Worm (Caenorhabditis elegans): ENCODE measurements around the gene C47E8.4.

The C47E8.4 gene

DNA sequence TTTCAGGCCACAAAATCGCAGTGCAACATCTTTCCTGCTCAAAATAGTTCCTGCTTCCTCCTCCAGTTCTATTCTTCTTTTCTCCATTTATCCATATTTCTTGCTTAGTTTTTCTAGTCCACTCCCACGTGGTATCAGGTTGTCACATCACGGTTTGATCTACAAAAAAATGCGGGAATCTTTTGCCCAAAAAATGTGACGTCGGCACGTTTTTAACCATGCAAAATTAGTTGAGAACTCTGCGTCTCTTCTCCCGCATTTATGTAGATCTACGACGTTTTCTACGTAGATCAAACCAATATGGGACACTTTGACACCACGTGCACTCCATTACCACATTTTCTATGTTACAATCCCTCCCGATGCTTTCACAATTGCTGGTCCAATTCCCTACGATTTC, 43.3 kb downstream of the C47E8.4 start:
- TF ChIP-seq dao-5 (tag; optimal IDR thresholded peaks at IDR 0.05) (no peak), him-1 (tag; optimal IDR thresholded peaks at IDR 0.05) (no peak), W03F9.2 (tag; optimal IDR thresholded peaks at IDR 0.05) (no peak)

- no peak for TF ChIP-seq dao-5 (tag; optimal IDR thresholded peaks at IDR 0.05)
- no peak for TF ChIP-seq W03F9.2 (tag; optimal IDR thresholded peaks at IDR 0.05)
- TF ChIP-seq him-1 (tag; optimal IDR thresholded peaks at IDR 0.05): no peak
These were observed 44.5 kb downstream of the C47E8.4 start, which contains the start of gene C54G10.1 for ce11 chrV:14640769-14641168. Gene C54G10.1 (plus strand): TSS chrV:14641101.

- TF ChIP-seq W03F9.2 (tag; optimal IDR thresholded peaks at IDR 0.05): no peak
- TF ChIP-seq dao-5 (tag; optimal IDR thresholded peaks at IDR 0.05): no peak
- TF ChIP-seq him-1 (tag; optimal IDR thresholded peaks at IDR 0.05): no peak
These were observed 45.2 kb downstream of the C47E8.4 start, which contains the start of gene F43D2.7 for ce11 chrV:14640071-14640470. Gene F43D2.7 (minus strand): TSS chrV:14640171.

DNA sequence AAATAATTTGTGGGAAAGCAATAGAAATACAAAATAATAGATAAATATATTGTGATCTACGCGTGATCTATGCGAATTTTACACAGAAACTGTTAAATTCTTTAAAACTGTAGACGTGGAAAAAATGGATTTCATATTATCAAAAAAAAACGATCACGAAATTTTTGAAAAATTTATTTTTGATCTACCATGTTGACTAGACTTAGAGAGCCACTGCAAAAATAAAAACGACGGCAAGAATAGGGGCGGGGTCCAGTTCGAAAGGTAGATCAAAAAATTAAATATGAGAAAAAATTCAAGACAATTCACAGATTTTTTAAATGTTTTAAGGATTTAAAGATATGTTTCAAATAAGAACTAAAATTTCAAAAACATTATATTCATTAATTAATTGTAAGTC, 47.2 kb downstream of the C47E8.4 start:
- TF ChIP-seq W03F9.2 (tag; optimal IDR thresholded peaks at IDR 0.05) (no peak), him-1 (tag; optimal IDR thresholded peaks at IDR 0.05) (no peak), dao-5 (tag; optimal IDR thresholded peaks at IDR 0.05) (no peak)

DNA sequence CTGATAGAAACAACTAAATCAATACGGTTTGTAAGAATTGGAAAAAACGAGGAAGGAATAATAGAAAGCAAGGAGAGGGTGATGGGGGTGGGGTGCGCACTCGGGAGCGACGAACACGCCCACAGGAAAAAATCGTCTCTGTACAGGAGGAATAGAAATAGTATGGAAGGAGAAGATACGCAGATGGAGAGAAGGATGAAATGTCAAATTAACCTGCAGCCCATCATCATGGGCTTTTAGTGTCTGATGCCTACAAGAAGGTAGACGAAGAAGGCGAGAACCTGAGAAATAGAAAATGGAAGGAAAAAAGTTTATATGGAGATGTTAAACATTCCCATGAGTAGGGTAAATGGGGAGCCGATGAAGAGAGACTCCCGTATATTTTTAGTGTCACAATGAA, 50.2 kb downstream of the C47E8.4 start, which contains the start of gene F43D2.6:
Gene F43D2.6 (minus strand): TSS at position 62 of the 400 bp plus-strand sequence.
- no peak for TF ChIP-seq him-1 (tag; optimal IDR thresholded peaks at IDR 0.05)
- TF ChIP-seq dao-5 (tag; optimal IDR thresholded peaks at IDR 0.05): no peak
- TF ChIP-seq W03F9.2 (tag; optimal IDR thresholded peaks at IDR 0.05): no peak

All from whole organism, L4/young adult.